Worm (Caenorhabditis elegans) whole organism, L1 larva: ENCODE measurements around the gene T16G12.7.

Experiments
- C04F5.9 ChIP-seq: sonication (generic microtip); optimal IDR thresholded peaks from 2 replicates; lab custom pipeline; 2016; ENCODE audit warnings: missing genetic modification characterization, missing compliant biosample characterization
- C34B4.2 ChIP-seq: sonication (generic microtip); optimal IDR thresholded peaks from 2 replicates; lab custom pipeline; 2017; ENCODE audit warnings: mild to moderate bottlenecking, missing genetic modification characterization, missing compliant biosample characterization
- F16B12.6 ChIP-seq: fragments of 150-350 bp; optimal IDR thresholded peaks from 2 replicates; lab custom pipeline; 2014; ENCODE audit warnings: missing biosample characterization, missing genetic modification characterization
- Y116A8C.19 ChIP-seq: sonication (generic microtip); optimal IDR thresholded peaks from 2 replicates; lab custom pipeline; 2016; ENCODE audit warnings: missing compliant biosample characterization, missing genetic modification characterization, borderline replicate concordance
- ama-1 ChIP-seq: fragments of 150-350 bp; optimal IDR thresholded peaks from 2 replicates; lab custom pipeline; 2014
- blmp-1 ChIP-seq: fragments of 150-350 bp; optimal IDR thresholded peaks from 2 replicates; lab custom pipeline; 2014; ENCODE audit warnings: missing biosample characterization, missing genetic modification characterization
- ceh-82 ChIP-seq, 3 experiments: fragments of 150-350 bp in 1 of 3; sonication (generic microtip) in 2 of 3; optimal IDR thresholded peaks; 2 replicates each; lab custom pipeline; 2014 to 2017; ENCODE audit warnings: missing biosample characterization in 3 of 3, missing genetic modification characterization in 3 of 3
- ces-1 ChIP-seq: fragments of 150-350 bp; optimal IDR thresholded peaks from 2 replicates; lab custom pipeline; 2014; ENCODE audit warnings: missing biosample characterization, missing genetic modification reagents, missing genetic modification characterization
- egl-27 ChIP-seq, 2 experiments: fragments of 150-350 bp in 1 of 2; sonication (generic microtip); optimal IDR thresholded peaks; 3 replicates each; lab custom pipeline; 2017 to 2018; ENCODE audit warnings: missing biosample characterization in 2 of 2, missing genetic modification characterization in 2 of 2, missing genetic modification reagents in 2 of 2
- elt-2 ChIP-seq: sonication (generic microtip); optimal IDR thresholded peaks from 2 replicates; lab custom pipeline; 2016; ENCODE audit warnings: missing genetic modification characterization, mild to moderate bottlenecking, inconsistent platforms, missing compliant biosample characterization, missing genetic modification reagents
- fkh-10 ChIP-seq: sonication (generic microtip); optimal IDR thresholded peaks from 2 replicates; lab custom pipeline; 2017; ENCODE audit warnings: missing biosample characterization, missing genetic modification reagents, missing genetic modification characterization
- fkh-4 ChIP-seq: sonication (generic microtip); optimal IDR thresholded peaks from 2 replicates; lab custom pipeline; 2016; ENCODE audit warnings: missing compliant biosample characterization, missing genetic modification characterization, borderline replicate concordance
- fos-1 ChIP-seq: fragments of 150-350 bp; optimal IDR thresholded peaks from 2 replicates; lab custom pipeline; 2014; ENCODE audit warnings: missing biosample characterization, missing genetic modification characterization
- grh-1 ChIP-seq: fragments of 200-800 bp; sonication (Bioruptor generic); IDR thresholded peaks from 2 replicates; pipeline ENCODE4 v1.3.6; 2022; ENCODE audit warnings: missing genetic modification reagents, missing genetic modification characterization, missing compliant biosample characterization
- hlh-17 ChIP-seq: fragments of 200-800 bp; sonication (Bioruptor generic); optimal IDR thresholded peaks from 2 replicates; lab custom pipeline; 2018; ENCODE audit warnings: missing genetic modification characterization, mild to moderate bottlenecking, missing compliant biosample characterization, moderate library complexity, borderline replicate concordance
- hpl-2 ChIP-seq: fragments of 150-350 bp; optimal IDR thresholded peaks from 2 replicates; lab custom pipeline; 2014; ENCODE audit warnings: missing biosample characterization, missing genetic modification reagents, missing genetic modification characterization
- isw-1 ChIP-seq: fragments of 200-800 bp; sonication (Bioruptor generic); IDR thresholded peaks from 2 replicates; pipeline ENCODE4 v1.3.6; 2022; ENCODE audit warnings: missing genetic modification characterization, missing compliant biosample characterization
- lin-13 ChIP-seq: fragments of 150-350 bp; optimal IDR thresholded peaks from 2 replicates; lab custom pipeline; 2014; ENCODE audit warnings: missing biosample characterization, missing genetic modification reagents, missing genetic modification characterization
- lin-14 ChIP-seq: fragments of 200-800 bp; sonication (Bioruptor generic); optimal IDR thresholded peaks from 2 replicates; lab custom pipeline; 2018; ENCODE audit warnings: mild to moderate bottlenecking, missing genetic modification characterization, moderate library complexity, missing compliant biosample characterization
- lin-39 ChIP-seq: fragments of 150-350 bp; optimal IDR thresholded peaks from 2 replicates; lab custom pipeline; 2014; ENCODE audit warnings: missing biosample characterization, missing genetic modification reagents, missing genetic modification characterization
- lsy-2 ChIP-seq, 2 experiments: fragments of 150-350 bp; optimal IDR thresholded peaks; 2 replicates each; lab custom pipeline; 2014; ENCODE audit warnings: missing biosample characterization in 2 of 2, missing genetic modification characterization in 2 of 2
- mep-1 ChIP-seq: fragments of 150-350 bp; optimal IDR thresholded peaks from 2 replicates; lab custom pipeline; 2014; ENCODE audit warnings: missing biosample characterization, missing genetic modification characterization
- nhr-20 ChIP-seq: sonication (generic microtip); optimal IDR thresholded peaks from 2 replicates; lab custom pipeline; 2016; ENCODE audit warnings: mild to moderate bottlenecking, missing genetic modification characterization, missing compliant biosample characterization
- nhr-28 ChIP-seq: fragments of 150-350 bp; optimal IDR thresholded peaks from 2 replicates; lab custom pipeline; 2014; ENCODE audit warnings: missing biosample characterization, missing genetic modification characterization
- pqm-1 ChIP-seq: sonication (generic microtip); optimal IDR thresholded peaks from 3 replicates; lab custom pipeline; 2017; ENCODE audit warnings: missing biosample characterization, missing genetic modification characterization
- rnt-1 ChIP-seq: sonication (generic microtip); optimal IDR thresholded peaks from 2 replicates; lab custom pipeline; 2016; ENCODE audit warnings: mild to moderate bottlenecking, missing genetic modification characterization, moderate library complexity, missing compliant biosample characterization
- skn-1 ChIP-seq: fragments of 150-350 bp; optimal IDR thresholded peaks from 2 replicates; lab custom pipeline; 2014; ENCODE audit warnings: missing biosample characterization, missing genetic modification characterization
- snpc-4 ChIP-seq: fragments of 150-350 bp; optimal IDR thresholded peaks from 2 replicates; lab custom pipeline; 2014; ENCODE audit warnings: missing biosample characterization, missing genetic modification characterization
- sox-4 ChIP-seq: sonication (generic microtip); optimal IDR thresholded peaks from 2 replicates; lab custom pipeline; 2016; ENCODE audit warnings: missing genetic modification characterization, missing compliant biosample characterization
- sptf-1 ChIP-seq: fragments of 150-350 bp; optimal IDR thresholded peaks from 2 replicates; lab custom pipeline; 2014; ENCODE audit warnings: missing biosample characterization, missing genetic modification characterization
- tlp-1 ChIP-seq: fragments of 150-350 bp; optimal IDR thresholded peaks from 2 replicates; lab custom pipeline; 2014; ENCODE audit warnings: missing biosample characterization, missing genetic modification characterization
- unc-130 ChIP-seq: fragments of 150-350 bp; optimal IDR thresholded peaks from 2 replicates; lab custom pipeline; 2017; ENCODE audit warnings: missing biosample characterization, missing genetic modification characterization, inconsistent platforms
- vab-15 ChIP-seq: sonication (generic microtip); optimal IDR thresholded peaks from 2 replicates; lab custom pipeline; 2017; ENCODE audit warnings: missing genotype, mild to moderate bottlenecking, missing genetic modification characterization, missing compliant biosample characterization
- zag-1 ChIP-seq: fragments of 150-350 bp; optimal IDR thresholded peaks from 2 replicates; lab custom pipeline; 2014; ENCODE audit warnings: missing biosample characterization, missing genetic modification characterization
- ztf-4 ChIP-seq: fragments of 150-350 bp; optimal IDR thresholded peaks from 2 replicates; lab custom pipeline; 2014; ENCODE audit warnings: missing biosample characterization, missing genetic modification characterization

T16G12.7 gene

ce11 chrIII:9993535-9993934 lies 46.4 kb downstream of the T16G12.7 start, which contains the start of gene C05B5.4:
Gene C05B5.4 (plus strand): TSS chrIII:9993885.
- no peak for TF ChIP-seq Y116A8C.19 (tag; lab: Kevin White, UChicago)
- no peak for TF ChIP-seq unc-130
- TF ChIP-seq fkh-4 (tag; lab: Kevin White, UChicago), result no peak
- TF ChIP-seq pqm-1 (tag; lab: Kevin White, UChicago), result no peak
- TF ChIP-seq ztf-4 (tag; lab: Kevin White, UChicago), result no peak
- TF ChIP-seq rnt-1 (tag; lab: Kevin White, UChicago), result no peak
- no peak for TF ChIP-seq ces-1 (GFP tag; lab: Kevin White, UChicago)
- no peak for TF ChIP-seq nhr-20 (tag; lab: Kevin White, UChicago)
- no peak for TF ChIP-seq C34B4.2 (tag; lab: Kevin White, UChicago)
- no peak for TF ChIP-seq fkh-10 (GFP tag; lab: Kevin White, UChicago)
- TF ChIP-seq fos-1 (tag; lab: Kevin White, UChicago), result no peak
- TF ChIP-seq grh-1 (GFP tag; lab: Robert Waterston, UW), result no peak
- TF ChIP-seq C04F5.9 (tag; lab: Kevin White, UChicago), result no peak
- TF ChIP-seq lin-39 (tag; lab: Kevin White, UChicago), result no peak

DNA sequence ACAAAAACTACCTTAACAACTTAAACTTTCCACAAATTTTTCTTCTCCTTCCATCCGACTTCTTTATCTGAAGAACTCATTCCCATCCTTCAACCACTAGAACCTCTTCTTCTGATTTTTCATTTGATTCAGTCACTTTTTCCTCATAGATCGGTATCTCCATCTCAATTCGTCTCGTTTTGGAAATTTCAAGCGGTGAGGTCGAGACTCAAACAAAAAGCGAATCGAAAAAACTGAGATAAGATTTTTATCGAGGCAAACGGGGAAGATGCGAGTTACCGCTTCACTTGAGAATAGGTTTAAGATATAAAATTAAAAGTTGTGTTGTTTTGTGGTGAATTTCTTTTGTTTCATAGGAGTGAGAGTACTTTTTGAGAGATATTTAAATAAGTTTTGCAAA lies 48.6 kb downstream of the T16G12.7 start:
- TF ChIP-seq elt-2 (tag; lab: Kevin White, UChicago) (no peak), ama-1 (lab: Kevin White, UChicago) (no peak), F16B12.6 (tag; lab: Kevin White, UChicago) (no peak), lsy-2 (tag; optimal IDR thresholded peaks at IDR 0.05; lab: Kevin White, UChicago) (no peak), hlh-17 (GFP tag; lab: Kevin White, UChicago) (no peak), hpl-2 (GFP tag; lab: Kevin White, UChicago) (no peak), vab-15 (tag; lab: Kevin White, UChicago) (no peak), snpc-4 (tag; lab: Kevin White, UChicago) (no peak), sox-4 (tag; lab: Kevin White, UChicago) (no peak), zag-1 (tag; lab: Kevin White, UChicago) (no peak), rnt-1 (tag; lab: Kevin White, UChicago) (peak; percentile 14), unc-130 (no peak), lin-13 (GFP tag; lab: Kevin White, UChicago) (no peak), mep-1 (tag; lab: Kevin White, UChicago) (peak; percentile 3), ceh-82 (tag; optimal IDR thresholded peaks at IDR 0.05; lab: Kevin White, UChicago) (no peak), egl-27 (tag; optimal IDR thresholded peaks at IDR 0.05; lab: Kevin White, UChicago) (no peak), nhr-28 (tag; lab: Kevin White, UChicago) (no peak), blmp-1 (tag; lab: Kevin White, UChicago) (peak; percentile 82), tlp-1 (tag; lab: Kevin White, UChicago) (no peak), isw-1 (no peak), sptf-1 (tag; lab: Kevin White, UChicago) (no peak), lin-14 (GFP tag; lab: Kevin White, UChicago) (peak; percentile 74), skn-1 (tag; lab: Kevin White, UChicago) (no peak)
- TF ChIP-seq, all 84 proteins: peak for 4
